Worm (Caenorhabditis elegans) whole organism, L1 larva: ENCODE data around the gene F54H5.2.

Experiments
- nhr-11 ChIP-seq: fragments of 150-350 bp; optimal IDR thresholded peaks from 2 replicates; lab custom pipeline; 2014; ENCODE audit warnings: missing biosample characterization, missing genetic modification characterization
- nhr-71 ChIP-seq: sonication (generic microtip); optimal IDR thresholded peaks from 2 replicates; lab custom pipeline; 2016; ENCODE audit warnings: mild to moderate bottlenecking, missing genetic modification characterization, moderate library complexity, missing compliant biosample characterization

- no peak for TF ChIP-seq nhr-11 (tag; lab: Kevin White, UChicago)
- TF ChIP-seq nhr-71 (tag; lab: Kevin White, UChicago) = no peak
These were observed 29.2 kb upstream of the F54H5.2 start, which contains the start of gene dnj-8 for ce11 chrII:6598050-6598449.
